Worm (Caenorhabditis elegans): ENCODE results near the gene B0244.16.

DNA sequence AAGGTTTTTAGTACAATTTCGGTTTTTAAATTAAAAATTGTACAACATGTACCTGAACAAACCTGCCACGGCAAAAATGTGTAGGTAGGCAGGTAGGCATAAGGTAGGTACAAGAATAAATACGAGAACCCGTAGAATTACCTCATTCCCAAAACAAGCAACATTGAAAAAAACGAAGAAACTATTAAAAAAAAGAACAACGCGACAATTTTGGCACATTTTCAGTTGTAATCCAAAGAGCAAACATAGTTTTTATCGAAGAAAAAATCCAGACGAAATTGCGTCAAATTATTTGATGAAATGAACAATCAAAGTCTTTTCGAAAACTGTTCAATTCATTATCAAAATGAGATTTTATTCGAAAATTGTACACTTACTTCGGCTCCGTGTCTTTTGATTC is at the start of gene B0244.16:
- TF ChIP-seq him-1 (tag; optimal IDR thresholded peaks at IDR 0.05): no peak
- TF ChIP-seq dao-5 (tag; optimal IDR thresholded peaks at IDR 0.05): no peak

All from whole organism, L4/young adult.